Fruit fly (Drosophila melanogaster): ENCODE data around the gene mEFTs.

The mEFTs gene

DNA sequence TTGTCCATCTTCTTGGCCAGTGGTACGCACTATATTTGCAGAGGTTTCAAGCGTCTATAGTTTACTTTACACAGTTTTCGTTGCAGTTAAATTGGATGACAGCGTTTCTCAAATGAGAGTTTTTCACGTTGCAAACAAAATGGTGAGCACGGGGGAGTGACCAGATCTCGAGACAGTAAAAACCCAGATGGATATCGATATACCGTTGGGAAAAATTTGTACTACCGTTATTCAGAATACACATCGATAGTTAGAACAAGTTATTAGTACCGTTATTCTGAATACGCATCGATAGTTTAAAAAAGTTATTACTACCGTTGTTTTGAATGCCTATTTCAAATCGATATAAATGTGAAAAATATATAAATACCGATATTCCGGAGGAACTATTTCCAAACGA lies 23.2 kb downstream of the mEFTs start, which contains the start of gene cass:
TSS of gene cass (minus strand) at position 179 of the 400 bp plus-strand sequence.
- peak; percentile 32 for TF ChIP-seq Jra (GFP tag; optimal IDR thresholded peaks at IDR 0.05)
- no peak for TF ChIP-seq HLH106 (tag; optimal IDR thresholded peaks at IDR 0.05)
- TF ChIP-seq foxo (GFP tag; optimal IDR thresholded peaks at IDR 0.05), result no peak
- TF ChIP-seq Sp1 (GFP tag; optimal IDR thresholded peaks at IDR 0.05), result peak; percentile 6
- no peak for TF ChIP-seq dl (GFP tag; optimal IDR thresholded peaks at IDR 0.05; ENCODE audit: insufficient read depth in 1 of 2, partially characterized antibody in 2 of 2)
- TF ChIP-seq GATAd (GFP tag; optimal IDR thresholded peaks at IDR 0.05), result no peak
- peak; percentile 33 for TF ChIP-seq rgr (GFP tag; optimal IDR thresholded peaks at IDR 0.05)
- TF ChIP-seq Myc (optimal IDR thresholded peaks at IDR 0.05), result peak; percentile 14
- TF ChIP-seq brk (GFP tag; optimal IDR thresholded peaks at IDR 0.05), result no peak
- no peak for TF ChIP-seq jim (GFP tag; optimal IDR thresholded peaks at IDR 0.05)
- TF ChIP-seq tai (GFP tag; optimal IDR thresholded peaks at IDR 0.05), result no peak
- TF ChIP-seq Rel (GFP tag; optimal IDR thresholded peaks at IDR 0.05), result no peak
- TF ChIP-seq Rel (tag; optimal IDR thresholded peaks at IDR 0.05), result peak; percentile 25

DNA sequence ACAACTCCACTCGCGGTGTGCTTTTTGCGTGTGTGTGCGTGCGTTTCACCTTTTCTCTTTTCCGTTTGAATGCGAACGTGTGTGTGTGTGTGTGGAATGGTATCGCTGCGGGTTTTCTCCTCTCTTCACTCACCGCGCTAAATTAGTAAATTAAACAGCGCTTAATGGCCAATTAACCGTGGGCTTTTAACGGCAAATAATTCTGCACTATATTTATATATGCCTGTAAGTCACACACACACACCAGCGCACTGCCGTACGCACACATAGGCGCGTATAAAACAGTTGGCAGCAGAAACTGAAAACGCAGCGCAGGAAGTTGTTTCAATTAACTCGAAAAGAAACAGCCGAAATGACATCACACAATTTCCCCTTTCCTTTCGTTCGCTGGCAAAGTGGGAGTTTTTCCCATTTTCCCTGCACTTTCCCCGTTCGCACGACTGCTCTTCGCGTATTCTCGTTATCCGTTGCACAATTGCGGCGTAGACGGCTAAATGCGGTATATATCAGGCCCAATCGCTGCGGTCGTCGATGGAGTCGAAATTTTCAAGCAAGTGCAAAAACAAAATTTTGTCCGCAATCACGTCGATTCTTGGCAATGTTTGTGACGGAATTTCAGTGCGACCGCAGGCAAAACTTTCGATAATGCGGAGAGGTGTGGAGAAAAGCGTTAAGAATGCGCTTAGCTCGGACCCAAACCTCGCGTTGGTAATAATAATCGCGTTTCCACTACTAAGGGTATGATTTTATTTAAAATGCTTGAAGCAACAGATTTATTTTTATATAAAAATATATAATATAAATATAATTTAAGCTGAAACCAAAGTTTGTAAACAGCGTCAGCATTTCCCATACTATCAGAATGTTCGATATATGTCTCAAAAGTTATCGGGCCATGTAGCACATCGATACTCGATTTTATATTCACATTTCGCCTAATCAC lies 28.1 kb downstream of the mEFTs start, which contains the start of gene BicD:
TSS of gene BicD (minus strand) at position 634 of the 943 bp plus-strand sequence.
- TF ChIP-seq foxo (GFP tag; optimal IDR thresholded peaks at IDR 0.05) (peak in 1 of 2 experiments; percentile 20), Vsx2 (GFP tag; optimal IDR thresholded peaks at IDR 0.05; ENCODE audit: partially characterized antibody) (no peak), ey (GFP tag; optimal IDR thresholded peaks at IDR 0.05) (no peak), N (GFP tag; optimal IDR thresholded peaks at IDR 0.05) (peak; percentile 54), rgr (GFP tag; optimal IDR thresholded peaks at IDR 0.05) (peak; percentile 5), HLH106 (tag; optimal IDR thresholded peaks at IDR 0.05) (peak; percentile 25), Myc (optimal IDR thresholded peaks at IDR 0.05) (peak; percentile 25), Sp1 (GFP tag; optimal IDR thresholded peaks at IDR 0.05) (peak; percentile 38), Rel (GFP tag; optimal IDR thresholded peaks at IDR 0.05) (no peak), Rel (tag; optimal IDR thresholded peaks at IDR 0.05) (peak; percentile 16)

DNA sequence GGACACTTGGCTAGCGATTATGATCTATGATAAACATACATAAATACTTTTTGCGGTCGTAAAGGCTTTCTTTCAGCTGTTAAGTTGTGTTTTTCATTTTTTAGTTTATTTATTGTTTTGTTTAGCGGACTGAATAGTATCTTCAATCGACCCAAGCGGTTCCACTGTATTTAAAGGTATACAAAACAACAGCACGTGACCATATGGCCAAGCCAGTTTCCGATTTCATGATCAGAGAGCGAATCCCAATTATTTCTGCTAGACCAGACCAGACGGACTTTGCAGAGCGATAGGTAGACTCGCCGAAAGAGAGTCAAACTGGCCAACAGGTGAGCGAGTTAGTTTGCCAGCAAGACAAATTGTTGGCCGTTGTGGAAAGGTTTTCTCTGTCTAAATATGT lies 29.4 kb downstream of the mEFTs start, which contains the start of gene Sgt:
TSS of gene Sgt (plus strand) at position 80 of the 400 bp plus-strand sequence.
- no peak for TF ChIP-seq Jra (GFP tag; optimal IDR thresholded peaks at IDR 0.05)
- TF ChIP-seq CrebA (GFP tag; optimal IDR thresholded peaks at IDR 0.05; ENCODE audit: borderline replicate concordance), result no peak
- TF ChIP-seq Dif (GFP tag; optimal IDR thresholded peaks at IDR 0.05; ENCODE audit: partially characterized antibody), result peak; percentile 22
- no peak for TF ChIP-seq sv (GFP tag; optimal IDR thresholded peaks at IDR 0.05)
- TF ChIP-seq brk (GFP tag; optimal IDR thresholded peaks at IDR 0.05), result no peak

DNA sequence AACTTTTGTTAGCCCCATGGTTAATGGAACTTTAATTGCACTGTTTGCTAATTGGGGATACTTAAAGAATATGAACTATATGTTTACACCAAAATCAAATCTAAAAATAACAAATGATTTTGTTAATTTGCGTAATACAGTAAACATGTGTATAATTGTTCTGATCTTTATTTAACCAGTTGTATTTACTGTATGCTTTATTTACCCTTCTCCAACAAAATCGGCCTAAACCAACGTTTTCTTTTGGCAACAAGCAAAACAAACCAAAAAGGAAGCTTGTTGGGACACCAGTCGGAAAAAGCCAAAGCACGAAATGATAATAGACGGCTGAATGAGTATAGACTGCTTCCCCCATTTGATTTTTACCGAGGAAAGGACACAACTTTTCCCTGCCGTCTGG lies 30.3 kb downstream of the mEFTs start:
- TF ChIP-seq dmrt93B (GFP tag; optimal IDR thresholded peaks at IDR 0.05) (peak; percentile 30), brk (GFP tag; optimal IDR thresholded peaks at IDR 0.05) (no peak), Dif (GFP tag; optimal IDR thresholded peaks at IDR 0.05; ENCODE audit: partially characterized antibody) (no peak), jim (GFP tag; optimal IDR thresholded peaks at IDR 0.05) (peak; percentile 36), GATAd (GFP tag; optimal IDR thresholded peaks at IDR 0.05) (no peak), Hr83 (GFP tag; optimal IDR thresholded peaks at IDR 0.05; ENCODE audit: poor library complexity, severe bottlenecking) (peak; percentile 89), tai (GFP tag; optimal IDR thresholded peaks at IDR 0.05) (no peak), usp (GFP tag; optimal IDR thresholded peaks at IDR 0.05) (no peak), Sp1 (GFP tag; optimal IDR thresholded peaks at IDR 0.05) (peak; percentile 20), h (GFP tag; optimal IDR thresholded peaks at IDR 0.05) (peak; percentile 69), Rel (GFP tag; optimal IDR thresholded peaks at IDR 0.05) (no peak), Rel (tag; optimal IDR thresholded peaks at IDR 0.05) (no peak), pan (optimal IDR thresholded peaks at IDR 0.05) (no peak), Hnf4 (GFP tag; optimal IDR thresholded peaks at IDR 0.05) (peak; percentile 80), Vsx2 (GFP tag; optimal IDR thresholded peaks at IDR 0.05; ENCODE audit: partially characterized antibody) (no peak), fru (GFP tag; optimal IDR thresholded peaks at IDR 0.05) (no peak), Mio (GFP tag; optimal IDR thresholded peaks at IDR 0.05) (no peak), dsf (GFP tag; optimal IDR thresholded peaks at IDR 0.05; ENCODE audit: borderline replicate concordance) (no peak), CrebA (GFP tag; optimal IDR thresholded peaks at IDR 0.05; ENCODE audit: borderline replicate concordance) (no peak), sv (GFP tag; optimal IDR thresholded peaks at IDR 0.05) (no peak), Hr78 (GFP tag; optimal IDR thresholded peaks at IDR 0.05) (no peak), Dfd (GFP tag; optimal IDR thresholded peaks at IDR 0.05) (no peak), br (GFP tag; optimal IDR thresholded peaks at IDR 0.05) (peak; percentile 32), dl (GFP tag; optimal IDR thresholded peaks at IDR 0.05; ENCODE audit: insufficient read depth in 1 of 2, partially characterized antibody in 2 of 2) (no peak), ey (GFP tag; optimal IDR thresholded peaks at IDR 0.05) (no peak), HLH106 (tag; optimal IDR thresholded peaks at IDR 0.05) (peak; percentile 33), rgr (GFP tag; optimal IDR thresholded peaks at IDR 0.05) (peak; percentile 80), foxo (GFP tag; optimal IDR thresholded peaks at IDR 0.05) (peak in 1 of 2 experiments; percentile 58), CG9705 (GFP tag; optimal IDR thresholded peaks at IDR 0.05) (peak; percentile 19), sage (GFP tag; optimal IDR thresholded peaks at IDR 0.05) (no peak), N (GFP tag; optimal IDR thresholded peaks at IDR 0.05) (no peak), Jra (GFP tag; optimal IDR thresholded peaks at IDR 0.05) (peak; percentile 45), woc (GFP tag; optimal IDR thresholded peaks at IDR 0.05) (no peak), OdsH (GFP tag; optimal IDR thresholded peaks at IDR 0.05) (peak; percentile 81), lola (GFP tag; optimal IDR thresholded peaks at IDR 0.05) (no peak), CG32264 (GFP tag; optimal IDR thresholded peaks at IDR 0.05) (peak; percentile 8)

Data from whole organism, wandering third instar larva.